Worm (Caenorhabditis elegans) whole organism, young adult: ENCODE data around the gene R160.3.

Experiments
- madf-10 ChIP-seq: sonication (generic microtip); optimal IDR thresholded peaks from 2 replicates; lab custom pipeline; 2016; ENCODE audit warnings: mild to moderate bottlenecking, missing genetic modification characterization, missing compliant biosample characterization
- mcd-1 ChIP-seq: fragments of 200-800 bp; sonication (Bioruptor generic); IDR thresholded peaks from 2 replicates; pipeline ENCODE4 v1.3.6; 2022; ENCODE audit warnings: missing genetic modification reagents, missing genetic modification characterization, missing compliant biosample characterization
- sea-2 ChIP-seq: fragments of 200-800 bp; sonication (Bioruptor generic); IDR thresholded peaks from 2 replicates; pipeline ENCODE4 v1.3.6; 2022; ENCODE audit warnings: missing genetic modification characterization, missing compliant biosample characterization
- snpc-3.4 ChIP-seq: sonication (generic microtip); optimal IDR thresholded peaks from 2 replicates; lab custom pipeline; 2017; ENCODE audit warnings: missing genetic modification characterization, mild to moderate bottlenecking, missing compliant biosample characterization, antibody characterized with exemption, moderate library complexity, missing genotype, missing genetic modification reagents

DNA sequence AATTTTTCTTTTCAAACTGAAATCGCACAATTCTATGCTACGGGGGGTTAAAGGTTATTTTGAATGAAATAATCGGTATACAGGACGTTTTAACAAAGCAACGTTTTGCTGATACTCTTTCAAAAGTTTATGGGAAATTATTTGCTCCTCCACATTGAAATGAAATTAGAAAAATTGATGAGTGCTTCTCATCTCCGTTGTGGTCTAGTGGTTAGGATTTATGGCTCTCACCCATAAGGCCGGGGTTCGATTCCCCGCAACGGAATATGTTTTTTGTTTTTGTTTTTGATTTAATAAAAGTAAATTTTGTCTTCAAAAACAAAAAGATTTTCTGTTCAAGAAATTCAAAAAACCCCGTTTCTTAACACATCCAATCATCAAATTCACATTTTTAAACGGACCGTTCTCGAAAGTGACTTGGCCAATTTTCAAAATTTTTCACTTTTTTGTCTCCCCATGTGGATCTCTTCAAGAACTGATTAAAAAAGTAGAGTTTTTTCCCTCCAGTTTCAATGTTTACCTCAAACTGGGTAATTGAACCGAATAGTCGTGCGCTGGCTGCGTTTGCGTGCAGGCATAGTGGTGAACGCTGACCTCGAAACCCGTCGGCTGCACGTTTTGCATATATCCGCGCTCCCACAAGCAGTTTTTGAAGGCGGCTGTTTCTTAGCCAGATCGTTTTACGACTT is 43.6 kb upstream of the R160.3 start:
- TF ChIP-seq sea-2 (GFP tag; lab: Robert Waterston, UW) (no peak), madf-10 (tag; lab: Kevin White, UChicago) (peak; percentile 16), snpc-3.4 (tag; lab: Kevin White, UChicago) (no peak), mcd-1 (GFP tag; lab: Robert Waterston, UW) (no peak)
